Fruit fly (Drosophila melanogaster) whole organism, embryonic: Measurements from ENCODE around the gene me31B.

Source experiments
- CG10147 ChIP-seq: fragments of 200-800 bp; sonication (Bioruptor generic); optimal IDR thresholded peaks from 2 replicates; lab custom pipeline; 2019; ENCODE audit warnings: missing biosample characterization, mild to moderate bottlenecking, missing genetic modification characterization, moderate library complexity
- CG1024 ChIP-seq: fragments of 200-800 bp; sonication (Bioruptor generic); IDR thresholded peaks from 2 replicates; pipeline ENCODE4 v1.3.6; 2022; ENCODE audit warnings: missing biosample characterization, missing genetic modification characterization
- CG10321 ChIP-seq: fragments of 200-800 bp; sonication (Bioruptor generic); IDR thresholded peaks from 2 replicates; pipeline ENCODE4 v1.3.6; 2022; ENCODE audit warnings: missing biosample characterization, missing genetic modification characterization
- CG10431 ChIP-seq: fragments of 200-800 bp; sonication (Bioruptor generic); optimal IDR thresholded peaks from 3 replicates; lab custom pipeline; 2018; ENCODE audit warnings: missing biosample characterization, mild to moderate bottlenecking, missing genetic modification characterization
- CG11696 ChIP-seq: fragments of 200-800 bp; sonication (Bioruptor generic); IDR thresholded peaks from 2 replicates; pipeline ENCODE4 v1.3.6; 2022; ENCODE audit warnings: missing biosample characterization, missing genetic modification characterization
- CG12659 ChIP-seq: fragments of 200-800 bp; sonication (Bioruptor generic); optimal IDR thresholded peaks from 3 replicates; lab custom pipeline; 2017; ENCODE audit warnings: mild to moderate bottlenecking, missing biosample characterization, missing genetic modification reagents, missing genetic modification characterization
- CG13424 ChIP-seq: fragments of 200-800 bp; sonication (Bioruptor generic); optimal IDR thresholded peaks from 2 replicates; lab custom pipeline; 2019; ENCODE audit warnings: missing biosample characterization, mild to moderate bottlenecking, missing genetic modification characterization, moderate library complexity
- CG15073 ChIP-seq: fragments of 200-800 bp; sonication (Bioruptor generic); optimal IDR thresholded peaks from 2 replicates; lab custom pipeline; 2016; ENCODE audit warnings: missing biosample characterization, missing genetic modification characterization
- CG17385 ChIP-seq: fragments of 200-800 bp; sonication (Bioruptor generic); optimal IDR thresholded peaks from 3 replicates; lab custom pipeline; 2018; ENCODE audit warnings: missing biosample characterization, mild to moderate bottlenecking, missing genetic modification characterization
- CG1832 ChIP-seq: fragments of 200-800 bp; sonication (Bioruptor generic); optimal IDR thresholded peaks from 2 replicates; lab custom pipeline; 2017; ENCODE audit warnings: missing biosample characterization, mild to moderate bottlenecking, missing genetic modification characterization, inconsistent platforms
- CG2116 ChIP-seq: fragments of 200-800 bp; sonication (Bioruptor generic); optimal IDR thresholded peaks from 3 replicates; lab custom pipeline; 2018; ENCODE audit warnings: missing biosample characterization, mild to moderate bottlenecking, missing genetic modification characterization
- CG32532 ChIP-seq: fragments of 200-800 bp; sonication (Bioruptor generic); IDR thresholded peaks from 2 replicates; pipeline ENCODE4 v1.3.6; 2022; ENCODE audit warnings: missing biosample characterization, missing genetic modification characterization
- CG33213 ChIP-seq: fragments of 200-800 bp; sonication (Bioruptor generic); optimal IDR thresholded peaks from 3 replicates; lab custom pipeline; 2016; ENCODE audit warnings: missing biosample characterization, missing genetic modification characterization
- CG3407 ChIP-seq: fragments of 200-800 bp; sonication (Bioruptor generic); optimal IDR thresholded peaks from 2 replicates; lab custom pipeline; 2018; ENCODE audit warnings: missing biosample characterization, mild to moderate bottlenecking, missing genetic modification characterization
- CG3838 ChIP-seq: fragments of 200-800 bp; sonication (Bioruptor generic); optimal IDR thresholded peaks from 3 replicates; lab custom pipeline; 2016; ENCODE audit warnings: missing biosample characterization, missing genetic modification characterization
- CG6254 ChIP-seq: fragments of 200-800 bp; sonication (Bioruptor generic); optimal IDR thresholded peaks from 3 replicates; lab custom pipeline; 2017; ENCODE audit warnings: mild to moderate bottlenecking, missing biosample characterization, missing genetic modification reagents, missing genetic modification characterization
- CG6765 ChIP-seq: fragments of 200-800 bp; sonication (Bioruptor generic); optimal IDR thresholded peaks from 3 replicates; lab custom pipeline; 2017; ENCODE audit warnings: missing biosample characterization, mild to moderate bottlenecking, missing genetic modification characterization
- CG6813 ChIP-seq: fragments of 200-800 bp; sonication (Bioruptor generic); optimal IDR thresholded peaks from 2 replicates; lab custom pipeline; 2017; ENCODE audit warnings: missing biosample characterization, missing genetic modification characterization, mild to moderate bottlenecking, moderate library complexity, missing genetic modification reagents
- CG7271 ChIP-seq: fragments of 200-800 bp; sonication (Bioruptor generic); optimal IDR thresholded peaks from 2 replicates; lab custom pipeline; 2018; ENCODE audit warnings: missing biosample characterization, mild to moderate bottlenecking, missing genetic modification characterization, moderate library complexity
- CG7357 ChIP-seq: fragments of 200-800 bp; sonication (Bioruptor generic); IDR thresholded peaks from 3 replicates; pipeline ENCODE4 v1.3.6; 2022; ENCODE audit warnings: missing biosample characterization, missing genetic modification characterization
- CG7556 ChIP-seq: fragments of 200-800 bp; sonication (Bioruptor generic); optimal IDR thresholded peaks from 2 replicates; lab custom pipeline; 2017; ENCODE audit warnings: missing biosample characterization, mild to moderate bottlenecking, missing genetic modification characterization
- CG9817 ChIP-seq: fragments of 200-800 bp; sonication (Bioruptor generic); optimal IDR thresholded peaks from 2 replicates; lab custom pipeline; 2018; ENCODE audit warnings: missing biosample characterization, mild to moderate bottlenecking, missing genetic modification characterization, moderate library complexity
- CG9876 ChIP-seq: fragments of 200-800 bp; sonication (Bioruptor generic); optimal IDR thresholded peaks from 2 replicates; lab custom pipeline; 2016; ENCODE audit warnings: missing biosample characterization, missing genetic modification characterization
- CG9932 ChIP-seq: fragments of 200-800 bp; sonication (Bioruptor generic); IDR thresholded peaks from 2 replicates; pipeline ENCODE4 v1.3.6; 2022; ENCODE audit warnings: missing biosample characterization, missing genetic modification characterization
- D ChIP-seq, 2 experiments: fragments of 200-800 bp in 1 of 2; fragments of >200 bp in 1 of 2; sonication (Bioruptor generic) in 1 of 2; optimal IDR thresholded peaks; 2 replicates in 1 of 2; 3 replicates in 1 of 2; lab custom pipeline; 2017; ENCODE audit warnings: mild to moderate bottlenecking in 1 of 2, missing biosample characterization in 1 of 2, missing genetic modification characterization in 1 of 2, missing genetic modification reagents in 1 of 2
- HmgD ChIP-seq: fragments of 200-800 bp; sonication (Bioruptor generic); optimal IDR thresholded peaks from 3 replicates; lab custom pipeline; 2016; ENCODE audit warnings: missing biosample characterization, missing genetic modification characterization
- HmgZ ChIP-seq: fragments of 200-800 bp; sonication (Bioruptor generic); optimal IDR thresholded peaks from 2 replicates; lab custom pipeline; 2018; ENCODE audit warnings: missing biosample characterization, mild to moderate bottlenecking, missing genetic modification characterization
- Lim3 ChIP-seq: fragments of 200-800 bp; sonication (Bioruptor generic); IDR thresholded peaks from 2 replicates; pipeline ENCODE4 v1.3.6; 2022; ENCODE audit warnings: missing biosample characterization, missing genetic modification characterization
- Ravus ChIP-seq: fragments of 200-800 bp; sonication (Bioruptor generic); IDR thresholded peaks from 2 replicates; pipeline ENCODE4 v1.3.6; 2022; ENCODE audit warnings: missing biosample characterization, missing genetic modification characterization
- Side ChIP-seq: fragments of 200-800 bp; sonication (Bioruptor generic); optimal IDR thresholded peaks from 2 replicates; lab custom pipeline; 2016; ENCODE audit warnings: missing biosample characterization, missing genetic modification characterization
- Sox100B ChIP-seq: fragments of 200-800 bp; sonication (Bioruptor generic); optimal IDR thresholded peaks from 3 replicates; lab custom pipeline; 2018; ENCODE audit warnings: missing biosample characterization, mild to moderate bottlenecking, missing genetic modification characterization
- Xrp1 ChIP-seq: fragments of 200-800 bp; sonication (Bioruptor generic); IDR thresholded peaks from 2 replicates; pipeline ENCODE4 v1.3.6; 2022; ENCODE audit warnings: missing biosample characterization, missing genetic modification characterization
- ac ChIP-seq: fragments of 200-800 bp; sonication (Bioruptor generic); optimal IDR thresholded peaks from 3 replicates; lab custom pipeline; 2017; ENCODE audit warnings: missing biosample characterization, mild to moderate bottlenecking, missing genetic modification characterization
- br ChIP-seq: fragments of >200 bp; optimal IDR thresholded peaks from 2 replicates; lab custom pipeline; 2017
- btn ChIP-seq: fragments of 200-800 bp; sonication (Bioruptor generic); optimal IDR thresholded peaks from 2 replicates; lab custom pipeline; 2016; ENCODE audit warnings: missing biosample characterization, missing genetic modification characterization
- chn ChIP-seq: fragments of 200-800 bp; sonication (Bioruptor generic); optimal IDR thresholded peaks from 2 replicates; lab custom pipeline; 2016; ENCODE audit warnings: missing biosample characterization, missing genetic modification characterization
- grau ChIP-seq: fragments of 200-800 bp; optimal IDR thresholded peaks from 3 replicates; lab custom pipeline; 2019; ENCODE audit warnings: missing biosample characterization, mild to moderate bottlenecking, missing genetic modification characterization, moderate library complexity
- ind ChIP-seq: fragments of 200-800 bp; sonication (Bioruptor generic); optimal IDR thresholded peaks from 3 replicates; lab custom pipeline; 2016; ENCODE audit warnings: missing biosample characterization, missing genetic modification characterization
- peb ChIP-seq: fragments of 200-800 bp; sonication (Bioruptor generic); IDR thresholded peaks from 2 replicates; pipeline ENCODE4 v1.3.6; 2022; ENCODE audit warnings: missing biosample characterization, missing genetic modification characterization
- pho ChIP-seq: fragments of 200-800 bp; sonication (Bioruptor generic); optimal IDR thresholded peaks from 2 replicates; lab custom pipeline; 2016; ENCODE audit warnings: missing biosample characterization, missing genetic modification characterization
- pita ChIP-seq: fragments of 200-800 bp; sonication (Bioruptor generic); optimal IDR thresholded peaks from 2 replicates; lab custom pipeline; 2017; ENCODE audit warnings: missing biosample characterization, mild to moderate bottlenecking, missing genetic modification characterization
- pnt ChIP-seq: fragments of 200-800 bp; sonication (Bioruptor generic); optimal IDR thresholded peaks from 3 replicates; lab custom pipeline; 2016; ENCODE audit warnings: missing biosample characterization, missing genetic modification characterization
- prd ChIP-seq, 3 experiments: fragments of >200 bp in 2 of 3; fragments of 200-800 bp in 1 of 3; sonication (Bioruptor generic) in 1 of 3; optimal IDR thresholded peaks in 2 of 3; IDR thresholded peaks in 1 of 3; 2 replicates in 2 of 3; 3 replicates in 1 of 3; pipeline versions ENCODE4 v1.3.6 to Lab custom; 2017 to 2022; ENCODE audit warnings: missing biosample characterization in 1 of 3, missing genetic modification characterization in 1 of 3
- pum ChIP-seq: fragments of 200-800 bp; sonication (Bioruptor generic); optimal IDR thresholded peaks from 2 replicates; lab custom pipeline; 2016; ENCODE audit warnings: missing biosample characterization, missing genetic modification characterization
- sc ChIP-seq, 3 experiments: fragments of >200 bp in 2 of 3; fragments of 200-800 bp in 1 of 3; sonication (Bioruptor generic) in 1 of 3; optimal IDR thresholded peaks; 2 replicates in 2 of 3; 3 replicates in 1 of 3; lab custom pipeline; 2017; ENCODE audit warnings: mild to moderate bottlenecking in 1 of 3, missing biosample characterization in 1 of 3, missing genetic modification characterization in 1 of 3, missing genetic modification reagents in 1 of 3
- sens ChIP-seq: fragments of 200-800 bp; sonication (Bioruptor generic); peaks from one replicate; lab custom pipeline; 2016; ENCODE audit warnings: missing biosample characterization, missing genetic modification characterization
- sens-2 ChIP-seq: fragments of 200-800 bp; sonication (Bioruptor generic); IDR thresholded peaks from 2 replicates; pipeline ENCODE4 v1.3.6; 2022; ENCODE audit warnings: missing biosample characterization, missing genetic modification characterization
- vvl ChIP-seq: fragments of 200-800 bp; sonication (Bioruptor generic); IDR thresholded peaks from 2 replicates; pipeline ENCODE4 v1.3.6; 2022; ENCODE audit warnings: missing biosample characterization, missing genetic modification characterization
- zen ChIP-seq: fragments of 200-800 bp; sonication (Bioruptor generic); optimal IDR thresholded peaks from 3 replicates; lab custom pipeline; 2018; ENCODE audit warnings: missing biosample characterization, mild to moderate bottlenecking, missing genetic modification characterization, moderate library complexity
- zf30C ChIP-seq: fragments of 200-800 bp; sonication (Bioruptor generic); optimal IDR thresholded peaks from 3 replicates; lab custom pipeline; 2018; ENCODE audit warnings: missing biosample characterization, mild to moderate bottlenecking, missing genetic modification characterization

Gene me31B

dm6 chr2L:10200847-10201246 lies 38.3 kb upstream of the me31B start, which contains the start of the genes Ripalpha and RpL7 (continued):
- TF ChIP-seq CG6765 (GFP tag; lab: Kevin White, UChicago) (peak; percentile 100), CG9817 (tag; lab: Kevin White, UChicago) (peak; percentile 97), vvl (GFP tag; lab: Robert Waterston, UW) (peak; percentile 98), sens-2 (GFP tag; lab: Robert Waterston, UW) (peak; percentile 96), CG2116 (GFP tag; lab: Kevin White, UChicago) (peak; percentile 100), CG1024 (GFP tag; lab: Robert Waterston, UW) (peak; percentile 94), pum (peak; percentile 96), pita (GFP tag; lab: Kevin White, UChicago) (no peak), CG10321 (GFP tag; lab: Robert Waterston, UW) (peak; percentile 85), CG12659 (peak; percentile 100), peb (GFP tag; lab: Robert Waterston, UW) (peak; percentile 88), Ravus (GFP tag; lab: Robert Waterston, UW) (peak; percentile 82), CG3838 (GFP tag; lab: Kevin White, UChicago) (peak; percentile 94), CG7357 (peak; percentile 80), CG1832 (peak; percentile 64), Side (peak; percentile 98), CG6813 (GFP tag; lab: Kevin White, UChicago) (peak; percentile 99), br (no peak), CG7556 (GFP tag; lab: Kevin White, UChicago) (peak; percentile 93), btn (peak; percentile 97), zf30C (GFP tag; lab: Kevin White, UChicago) (peak; percentile 77), chn (GFP tag; lab: Kevin White, UChicago) (peak; percentile 97), sc (optimal IDR thresholded peaks at IDR 0.05; lab: Kevin White, UChicago) (no peak), sc (GFP tag; optimal IDR thresholded peaks at IDR 0.05; lab: Kevin White, UChicago) (peak; percentile 96), CG6254 (GFP tag; lab: Kevin White, UChicago) (peak; percentile 90), HmgD (GFP tag; lab: Kevin White, UChicago) (peak; percentile 99), ac (GFP tag; lab: Kevin White, UChicago) (peak; percentile 96), HmgZ (peak; percentile 98), CG17385 (GFP tag; lab: Kevin White, UChicago) (peak; percentile 95), CG9932 (GFP tag; lab: Robert Waterston, UW) (peak; percentile 98), grau (tag; lab: Kevin White, UChicago) (peak; percentile 88), ind (GFP tag; lab: Kevin White, UChicago) (peak; percentile 94), CG10431 (GFP tag; lab: Kevin White, UChicago) (peak; percentile 97), Sox100B (GFP tag; lab: Kevin White, UChicago) (peak; percentile 88), CG7271 (tag; lab: Kevin White, UChicago) (peak; percentile 98), prd (optimal IDR thresholded peaks at IDR 0.05; lab: Kevin White, UChicago) (no peak), prd (GFP tag; IDR thresholded peaks at IDR 0.05; lab: Robert Waterston, UW) (peak; percentile 91), CG15073 (GFP tag; lab: Kevin White, UChicago) (peak; percentile 66), pho (GFP tag; lab: Kevin White, UChicago) (peak; percentile 98), Lim3 (GFP tag; lab: Robert Waterston, UW) (no peak; the same call in 1 of the 2 replicates), pnt (GFP tag; lab: Kevin White, UChicago) (peak; percentile 85), CG33213 (GFP tag; lab: Kevin White, UChicago) (peak; percentile 99), zen (tag; lab: Kevin White, UChicago) (peak; percentile 94), CG9876 (peak; percentile 99), D (optimal IDR thresholded peaks at IDR 0.05; lab: Kevin White, UChicago) (no peak), D (GFP tag; optimal IDR thresholded peaks at IDR 0.05; lab: Kevin White, UChicago) (peak; percentile 93), sens (peak; percentile 100), CG3407 (GFP tag; lab: Kevin White, UChicago) (peak; percentile 98), Xrp1 (peak; percentile 81), CG32532 (GFP tag; lab: Robert Waterston, UW) (peak; percentile 98), CG11696 (peak; percentile 83), CG13424 (tag; lab: Kevin White, UChicago) (peak; percentile 87), CG10147 (GFP tag; lab: Kevin White, UChicago) (peak; percentile 89)
